Fruit fly (Drosophila melanogaster): Measurements from ENCODE around the gene CG15576.

The CG15576 gene

dm6 chrX:4247013-4247412, 5.6 kb downstream of the CG15576 start, which contains the start of gene CG43134:
TSS of gene CG43134 (plus strand) at chrX:4247313.
- TF ChIP-seq fd96Ca (GFP tag; IDR thresholded peaks at IDR 0.05) (no peak), CG14655 (GFP tag; optimal IDR thresholded peaks at IDR 0.05) (no peak), CG8301 (tag; optimal IDR thresholded peaks at IDR 0.05) (no peak), Ets98B (GFP tag; IDR thresholded peaks at IDR 0.05) (no peak), Snoo (tag; optimal IDR thresholded peaks at IDR 0.05) (no peak), CG9948 (tag; optimal IDR thresholded peaks at IDR 0.05) (no peak), EcR (GFP tag; optimal IDR thresholded peaks at IDR 0.05) (no peak), CG34367 (tag; optimal IDR thresholded peaks at IDR 0.05) (no peak), Pif1A (GFP tag; optimal IDR thresholded peaks at IDR 0.05) (no peak), gl (tag; optimal IDR thresholded peaks at IDR 0.05) (no peak), D1 (tag; optimal IDR thresholded peaks at IDR 0.05) (no peak), CG17806 (tag; optimal IDR thresholded peaks at IDR 0.05) (no peak), CG10348 (GFP tag; IDR thresholded peaks at IDR 0.05) (no peak), CG13204 (GFP tag; optimal IDR thresholded peaks at IDR 0.05) (no peak), CG4496 (GFP tag; IDR thresholded peaks at IDR 0.05) (no peak), CG32121 (GFP tag; IDR thresholded peaks at IDR 0.05) (no peak), rn (GFP tag; IDR thresholded peaks at IDR 0.05) (no peak)

- TF ChIP-seq Pif1A (GFP tag; optimal IDR thresholded peaks at IDR 0.05) (no peak), CG10348 (GFP tag; IDR thresholded peaks at IDR 0.05) (no peak), CG15710 (tag; optimal IDR thresholded peaks at IDR 0.05) (no peak), CG4496 (GFP tag; IDR thresholded peaks at IDR 0.05) (no peak), CG13204 (GFP tag; optimal IDR thresholded peaks at IDR 0.05) (no peak), Ets98B (GFP tag; IDR thresholded peaks at IDR 0.05) (no peak), gl (tag; optimal IDR thresholded peaks at IDR 0.05) (no peak)
Observed at dm6 chrX:4246039-4246438, 6.6 kb downstream of the CG15576 start, which contains the start of gene Muc4B. TSS of gene Muc4B (minus strand) at chrX:4246139.

DNA sequence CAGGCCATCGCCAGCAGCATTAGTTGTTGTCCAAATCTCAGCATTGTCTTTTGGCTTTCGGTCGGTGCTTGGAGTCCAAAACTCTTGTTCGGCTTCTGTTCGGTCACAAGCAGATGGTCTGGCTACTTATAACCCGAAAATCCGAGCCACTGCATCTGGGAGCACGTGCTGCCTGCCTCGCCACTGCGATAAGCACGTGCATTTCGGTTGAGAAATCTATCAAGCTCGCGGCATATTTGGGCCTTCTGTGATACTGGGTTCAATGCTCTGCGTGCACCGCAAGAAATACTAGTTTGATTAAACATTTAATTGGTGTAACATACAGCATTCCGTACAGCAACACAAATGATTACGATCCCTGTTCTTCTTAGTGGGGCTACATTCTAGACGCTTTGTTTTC, 9.9 kb downstream of the CG15576 start, which contains the start of gene Femcoat:
Gene Femcoat, minus strand, starts transcription at position 101 of the 400 bp plus-strand sequence.
- no peak for TF ChIP-seq gl (tag; optimal IDR thresholded peaks at IDR 0.05)
- no peak for TF ChIP-seq Pif1A (GFP tag; optimal IDR thresholded peaks at IDR 0.05)
- TF ChIP-seq Snoo (tag; optimal IDR thresholded peaks at IDR 0.05), result no peak
- no peak for TF ChIP-seq CG32121 (GFP tag; IDR thresholded peaks at IDR 0.05)
- no peak for TF ChIP-seq EcR (GFP tag; optimal IDR thresholded peaks at IDR 0.05)

DNA sequence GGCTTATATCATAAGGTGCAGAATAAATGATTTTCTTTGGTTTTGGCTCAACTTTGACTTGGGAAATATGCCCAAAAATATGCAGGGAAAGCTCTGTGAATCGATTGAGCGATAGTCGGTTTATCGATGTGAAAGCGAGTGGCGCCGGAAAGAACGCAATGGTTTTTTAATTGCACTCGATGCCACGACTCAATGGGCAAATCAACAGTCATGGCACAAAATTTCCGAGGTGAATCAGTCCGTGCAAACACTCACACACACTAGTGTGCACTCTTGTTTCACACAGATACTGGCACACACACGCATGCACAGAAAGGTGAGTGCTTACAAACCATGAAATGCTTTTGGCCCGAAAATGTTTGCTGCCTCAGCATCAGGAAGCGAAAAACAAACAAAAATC, 12.4 kb downstream of the CG15576 start:
- TF ChIP-seq CG32121 (GFP tag; IDR thresholded peaks at IDR 0.05) (no peak), CG4496 (GFP tag; IDR thresholded peaks at IDR 0.05) (peak; percentile 73)

- TF ChIP-seq CG13204 (GFP tag; optimal IDR thresholded peaks at IDR 0.05) (no peak), CG8159 (tag; optimal IDR thresholded peaks at IDR 0.05) (no peak), Pif1B (GFP tag; optimal IDR thresholded peaks at IDR 0.05) (no peak), CG17806 (tag; optimal IDR thresholded peaks at IDR 0.05) (no peak), fd96Ca (GFP tag; IDR thresholded peaks at IDR 0.05) (no peak), CG12605 (GFP tag; IDR thresholded peaks at IDR 0.05) (no peak)
Observed at dm6 chrX:4225020-4225419, 27.6 kb downstream of the CG15576 start.

- TF ChIP-seq Pif1A (GFP tag; optimal IDR thresholded peaks at IDR 0.05), result no peak
- TF ChIP-seq D1 (tag; optimal IDR thresholded peaks at IDR 0.05), result no peak
- no peak for TF ChIP-seq CG13204 (GFP tag; optimal IDR thresholded peaks at IDR 0.05)
- TF ChIP-seq CG10348 (GFP tag; IDR thresholded peaks at IDR 0.05), result no peak
- no peak for TF ChIP-seq CG8159 (tag; optimal IDR thresholded peaks at IDR 0.05)
- TF ChIP-seq CG15710 (tag; optimal IDR thresholded peaks at IDR 0.05), result no peak
- TF ChIP-seq CG9948 (tag; optimal IDR thresholded peaks at IDR 0.05), result no peak
- no peak for TF ChIP-seq EcR (GFP tag; optimal IDR thresholded peaks at IDR 0.05)
- no peak for TF ChIP-seq CG34367 (tag; optimal IDR thresholded peaks at IDR 0.05)
- TF ChIP-seq CG12605 (GFP tag; IDR thresholded peaks at IDR 0.05), result no peak
Observed at dm6 chrX:4217870-4218269, 34.7 kb downstream of the CG15576 start, which contains the start of gene CG15570. TSS of gene CG15570 (plus strand) at chrX:4218170.

dm6 chrX:4217294-4217693, 35.3 kb downstream of the CG15576 start, which contains the start of gene CG15571:
TSS of gene CG15571 (minus strand) at chrX:4217394.
- TF ChIP-seq CG10348 (GFP tag; IDR thresholded peaks at IDR 0.05) (no peak), CG14655 (GFP tag; optimal IDR thresholded peaks at IDR 0.05) (no peak)

DNA sequence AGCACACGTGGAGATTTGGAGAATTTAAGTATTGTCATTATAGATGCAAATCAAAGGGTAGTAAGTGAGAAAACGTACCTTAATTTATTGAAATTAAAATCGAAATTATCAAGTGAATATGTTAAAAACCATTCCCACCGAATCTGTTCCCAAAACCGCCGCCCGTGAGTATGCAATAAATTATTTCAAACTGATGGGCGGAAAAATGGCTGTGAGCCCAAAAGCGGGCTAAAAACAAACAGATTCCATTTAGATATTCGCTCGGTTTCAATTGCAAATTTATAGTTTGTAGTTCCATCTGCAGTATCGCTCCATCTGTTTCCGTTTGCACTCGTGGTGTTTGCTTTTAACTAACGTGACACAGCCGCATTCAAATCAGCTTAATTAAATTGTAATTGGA, 38.2 kb downstream of the CG15576 start:
- TF ChIP-seq D1 (tag; optimal IDR thresholded peaks at IDR 0.05), result no peak
- TF ChIP-seq CG17806 (tag; optimal IDR thresholded peaks at IDR 0.05), result no peak
- TF ChIP-seq Pif1B (GFP tag; optimal IDR thresholded peaks at IDR 0.05), result no peak
- no peak for TF ChIP-seq CG15710 (tag; optimal IDR thresholded peaks at IDR 0.05)
- TF ChIP-seq CG14655 (GFP tag; optimal IDR thresholded peaks at IDR 0.05), result no peak
- TF ChIP-seq CG8301 (tag; optimal IDR thresholded peaks at IDR 0.05), result no peak
- TF ChIP-seq Ets98B (GFP tag; IDR thresholded peaks at IDR 0.05), result no peak
- TF ChIP-seq CG9948 (tag; optimal IDR thresholded peaks at IDR 0.05), result no peak
- no peak for TF ChIP-seq fd96Ca (GFP tag; IDR thresholded peaks at IDR 0.05)
- TF ChIP-seq Pif1A (GFP tag; optimal IDR thresholded peaks at IDR 0.05), result no peak
- TF ChIP-seq CG13204 (GFP tag; optimal IDR thresholded peaks at IDR 0.05), result no peak
- TF ChIP-seq Snoo (tag; optimal IDR thresholded peaks at IDR 0.05), result no peak
- TF ChIP-seq CG12605 (GFP tag; IDR thresholded peaks at IDR 0.05), result no peak
- no peak for TF ChIP-seq CG10348 (GFP tag; IDR thresholded peaks at IDR 0.05)
- TF ChIP-seq CG4496 (GFP tag; IDR thresholded peaks at IDR 0.05), result no peak
